Fruit fly (Drosophila melanogaster) whole organism, adult: ENCODE results near the gene CG44290.

Source experiments
- CG5204 ChIP-seq: fragments of 200-800 bp; sonication (Bioruptor generic); optimal IDR thresholded peaks from 2 replicates; lab custom pipeline; 2016; ENCODE audit warnings: missing biosample characterization, missing genetic modification characterization
- Crg-1 ChIP-seq: fragments of 200-800 bp; sonication (Bioruptor generic); optimal IDR thresholded peaks from 2 replicates; lab custom pipeline; 2016; ENCODE audit warnings: missing biosample characterization, missing genetic modification characterization
- Mnt ChIP-seq: fragments of 200-800 bp; sonication (Bioruptor generic); optimal IDR thresholded peaks from 2 replicates; lab custom pipeline; 2016; ENCODE audit warnings: missing biosample characterization, mild to moderate bottlenecking, missing genetic modification characterization
- cic ChIP-seq: fragments of 200-800 bp; sonication (Bioruptor generic); optimal IDR thresholded peaks from 2 replicates; lab custom pipeline; 2017; ENCODE audit warnings: missing biosample characterization, mild to moderate bottlenecking, missing genetic modification characterization, moderate library complexity
- pad ChIP-seq: fragments of 200-800 bp; sonication (Bioruptor generic); optimal IDR thresholded peaks from 3 replicates; lab custom pipeline; 2017; ENCODE audit warnings: missing biosample characterization, missing genetic modification characterization, mild to moderate bottlenecking, moderate library complexity, missing genetic modification reagents

- TF ChIP-seq Mnt (GFP tag; lab: Kevin White, UChicago) (no peak), cic (GFP tag; lab: Kevin White, UChicago) (no peak), CG5204 (GFP tag; lab: Kevin White, UChicago) (no peak), Crg-1 (GFP tag; lab: Kevin White, UChicago) (no peak), pad (GFP tag; lab: Kevin White, UChicago) (no peak)
Measured at dm6 chr3R:27440012-27440411, 732 bp downstream of the CG44290 start, which contains the start of gene CG43447.
